Worm (Caenorhabditis elegans): ENCODE measurements around the gene W02B8.1.
A peak's percentile ranks its signal among the peaks of the same experiment; 100 is the strongest.

Gene W02B8.1

ce11 chrII:13877994-13878393 is 23.9 kb downstream of the W02B8.1 start:
- TF ChIP-seq tab-1 (GFP tag; IDR thresholded peaks at IDR 0.05) (no peak), klf-2 (GFP tag; conservative IDR thresholded peaks at IDR 0.05) (no peak), ztf-29 (GFP tag; IDR thresholded peaks at IDR 0.05) (no peak), flt-1 (GFP tag; IDR thresholded peaks at IDR 0.05) (no peak)

DNA sequence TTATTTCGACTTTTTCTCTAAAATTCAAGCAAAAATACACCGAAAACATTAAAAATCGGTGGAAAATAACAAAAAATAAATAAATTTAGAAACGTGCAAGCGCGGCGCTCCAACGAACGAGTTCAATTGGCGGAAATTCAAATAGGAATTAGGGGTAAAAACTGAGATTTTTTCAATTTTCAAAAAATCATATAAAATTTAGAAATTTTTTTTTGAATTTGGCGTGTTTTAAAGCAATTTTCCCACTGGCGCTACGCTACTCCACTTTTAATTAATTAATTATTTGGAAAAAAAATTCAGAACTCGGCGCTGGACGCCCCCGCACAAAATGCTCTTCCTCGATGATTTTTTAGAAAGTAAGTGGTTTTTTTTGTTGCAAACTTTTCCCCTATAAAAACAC is 26.2 kb downstream of the W02B8.1 start, which contains the start of gene ing-3:
TSS of gene ing-3 (plus strand) at position 301 of the 400 bp plus-strand sequence.
- TF ChIP-seq tab-1 (GFP tag; IDR thresholded peaks at IDR 0.05) (no peak), T22C8.4 (GFP tag; IDR thresholded peaks at IDR 0.05) (no peak), ztf-23 (GFP tag; IDR thresholded peaks at IDR 0.05) (no peak), flt-1 (GFP tag; IDR thresholded peaks at IDR 0.05) (no peak), cog-1 (tag; optimal IDR thresholded peaks at IDR 0.05) (no peak), klf-2 (GFP tag; conservative IDR thresholded peaks at IDR 0.05) (no peak), ztf-29 (GFP tag; IDR thresholded peaks at IDR 0.05) (no peak), ref-1 (GFP tag; conservative IDR thresholded peaks at IDR 0.05) (no peak), med-1 (GFP tag; optimal IDR thresholded peaks at IDR 0.05; ENCODE audit: insufficient read depth) (no peak)

DNA sequence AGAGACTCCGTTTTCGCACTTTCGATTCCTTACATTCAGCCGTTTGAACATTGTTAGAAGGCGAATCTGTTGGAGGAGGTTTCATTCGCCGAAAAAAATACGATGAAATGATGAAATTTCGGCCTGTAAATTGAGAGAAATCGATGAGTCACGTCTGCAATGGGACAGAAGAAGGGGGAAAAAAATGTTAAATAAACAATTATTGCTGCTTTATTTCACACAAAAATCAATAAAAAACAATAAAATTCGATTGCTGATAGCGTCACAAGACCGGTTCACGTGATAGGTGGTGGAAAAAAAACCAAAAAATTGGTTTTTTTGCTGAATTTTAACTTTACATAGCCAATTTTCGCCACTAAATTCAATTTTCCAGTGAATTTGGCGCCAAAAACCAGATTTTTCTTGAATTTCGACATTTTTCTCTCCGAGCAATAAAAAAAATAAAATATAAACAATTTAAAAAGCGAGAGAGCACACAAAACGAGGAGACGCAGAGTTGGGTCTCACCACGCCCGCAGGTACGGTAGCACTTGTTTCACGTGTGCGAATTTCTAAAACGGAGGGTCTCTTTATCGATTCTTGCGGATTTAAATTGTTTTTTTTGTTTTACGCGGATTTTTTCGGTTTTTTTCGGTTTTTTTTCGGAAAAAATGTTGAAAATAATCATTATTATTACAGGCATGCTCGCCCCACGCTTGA is 29.6 kb downstream of the W02B8.1 start, which contains the start of the genes cup-14 and ndub-8:
TSS of gene cup-14 (minus strand) at position 51 of the 699 bp plus-strand sequence.
TSS of gene ndub-8 (plus strand) at position 679 of the 699 bp plus-strand sequence.
- TF ChIP-seq cog-1 (tag; optimal IDR thresholded peaks at IDR 0.05) (no peak), tab-1 (GFP tag; IDR thresholded peaks at IDR 0.05) (no peak), ztf-23 (GFP tag; IDR thresholded peaks at IDR 0.05) (no peak), T22C8.4 (GFP tag; IDR thresholded peaks at IDR 0.05) (peak; percentile 56; the same call in 1 of the 2 replicates), klf-2 (GFP tag; conservative IDR thresholded peaks at IDR 0.05) (no peak), ref-1 (GFP tag; conservative IDR thresholded peaks at IDR 0.05) (no peak), flt-1 (GFP tag; IDR thresholded peaks at IDR 0.05) (no peak)

ce11 chrII:13862453-13862852 is 39.5 kb downstream of the W02B8.1 start:
- TF ChIP-seq ztf-23 (GFP tag; IDR thresholded peaks at IDR 0.05) (no peak), cog-1 (tag; optimal IDR thresholded peaks at IDR 0.05) (no peak), T22C8.4 (GFP tag; IDR thresholded peaks at IDR 0.05) (no peak), ref-1 (GFP tag; conservative IDR thresholded peaks at IDR 0.05) (no peak), tab-1 (GFP tag; IDR thresholded peaks at IDR 0.05) (no peak), klf-2 (GFP tag; conservative IDR thresholded peaks at IDR 0.05) (no peak), ztf-29 (GFP tag; IDR thresholded peaks at IDR 0.05) (no peak), flt-1 (GFP tag; IDR thresholded peaks at IDR 0.05) (no peak), med-1 (GFP tag; optimal IDR thresholded peaks at IDR 0.05; ENCODE audit: insufficient read depth) (no peak)

- TF ChIP-seq tab-1 (GFP tag; IDR thresholded peaks at IDR 0.05): no peak
- TF ChIP-seq T22C8.4 (GFP tag; IDR thresholded peaks at IDR 0.05): no peak
- no peak for TF ChIP-seq ztf-23 (GFP tag; IDR thresholded peaks at IDR 0.05)
- TF ChIP-seq med-1 (GFP tag; optimal IDR thresholded peaks at IDR 0.05; ENCODE audit: insufficient read depth): no peak
- no peak for TF ChIP-seq cog-1 (tag; optimal IDR thresholded peaks at IDR 0.05)
- TF ChIP-seq flt-1 (GFP tag; IDR thresholded peaks at IDR 0.05): no peak
- no peak for TF ChIP-seq ztf-29 (GFP tag; IDR thresholded peaks at IDR 0.05)
- TF ChIP-seq klf-2 (GFP tag; conservative IDR thresholded peaks at IDR 0.05): no peak
- TF ChIP-seq ref-1 (GFP tag; conservative IDR thresholded peaks at IDR 0.05): no peak
Observed at ce11 chrII:13860900-13861299, 41.0 kb downstream of the W02B8.1 start.

- no peak for TF ChIP-seq klf-2 (GFP tag; conservative IDR thresholded peaks at IDR 0.05)
- no peak for TF ChIP-seq ref-1 (GFP tag; conservative IDR thresholded peaks at IDR 0.05)
- no peak for TF ChIP-seq ztf-29 (GFP tag; IDR thresholded peaks at IDR 0.05)
- no peak for TF ChIP-seq ztf-23 (GFP tag; IDR thresholded peaks at IDR 0.05)
- TF ChIP-seq tab-1 (GFP tag; IDR thresholded peaks at IDR 0.05): no peak
- TF ChIP-seq cog-1 (tag; optimal IDR thresholded peaks at IDR 0.05): no peak
- no peak for TF ChIP-seq flt-1 (GFP tag; IDR thresholded peaks at IDR 0.05)
- TF ChIP-seq med-1 (GFP tag; optimal IDR thresholded peaks at IDR 0.05; ENCODE audit: insufficient read depth): no peak
- TF ChIP-seq T22C8.4 (GFP tag; IDR thresholded peaks at IDR 0.05): no peak
Observed at ce11 chrII:13859847-13860246, 42.1 kb downstream of the W02B8.1 start.

- TF ChIP-seq ztf-23 (GFP tag; IDR thresholded peaks at IDR 0.05): no peak
- no peak for TF ChIP-seq ztf-29 (GFP tag; IDR thresholded peaks at IDR 0.05)
- TF ChIP-seq ref-1 (GFP tag; conservative IDR thresholded peaks at IDR 0.05): no peak
- no peak for TF ChIP-seq flt-1 (GFP tag; IDR thresholded peaks at IDR 0.05)
- no peak for TF ChIP-seq med-1 (GFP tag; optimal IDR thresholded peaks at IDR 0.05; ENCODE audit: insufficient read depth)
- no peak for TF ChIP-seq klf-2 (GFP tag; conservative IDR thresholded peaks at IDR 0.05)
- no peak for TF ChIP-seq T22C8.4 (GFP tag; IDR thresholded peaks at IDR 0.05)
- no peak for TF ChIP-seq tab-1 (GFP tag; IDR thresholded peaks at IDR 0.05)
- TF ChIP-seq cog-1 (tag; optimal IDR thresholded peaks at IDR 0.05): no peak
Observed at ce11 chrII:13858352-13858751, 43.6 kb downstream of the W02B8.1 start.

- TF ChIP-seq ref-1 (GFP tag; conservative IDR thresholded peaks at IDR 0.05): no peak
- no peak for TF ChIP-seq T22C8.4 (GFP tag; IDR thresholded peaks at IDR 0.05)
- no peak for TF ChIP-seq med-1 (GFP tag; optimal IDR thresholded peaks at IDR 0.05; ENCODE audit: insufficient read depth)
- TF ChIP-seq ztf-29 (GFP tag; IDR thresholded peaks at IDR 0.05): no peak
- no peak for TF ChIP-seq flt-1 (GFP tag; IDR thresholded peaks at IDR 0.05)
- TF ChIP-seq ztf-23 (GFP tag; IDR thresholded peaks at IDR 0.05): no peak
- TF ChIP-seq cog-1 (tag; optimal IDR thresholded peaks at IDR 0.05): no peak
- TF ChIP-seq tab-1 (GFP tag; IDR thresholded peaks at IDR 0.05): no peak
- TF ChIP-seq klf-2 (GFP tag; conservative IDR thresholded peaks at IDR 0.05): no peak
Observed at ce11 chrII:13855352-13855751, 46.6 kb downstream of the W02B8.1 start.

DNA sequence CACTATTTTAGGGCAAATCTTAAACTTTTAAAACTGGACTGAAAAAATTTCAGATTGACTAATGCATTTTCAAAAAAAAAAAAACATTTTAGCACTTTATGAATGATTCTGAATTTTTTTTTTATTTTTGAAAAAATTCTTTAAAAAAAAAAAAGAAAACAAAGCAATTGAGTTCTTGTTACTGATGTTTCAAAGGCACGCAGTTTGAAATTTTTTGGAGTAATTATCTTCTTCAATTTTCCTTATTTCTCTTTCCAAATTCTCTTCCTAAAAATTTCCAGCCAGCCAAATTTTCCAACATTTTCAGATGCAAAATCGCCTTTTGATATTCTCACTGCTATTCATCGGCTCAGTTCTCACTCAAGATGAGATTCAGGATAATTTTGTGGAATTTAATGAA is 49.9 kb downstream of the W02B8.1 start, which contains the start of gene F08G2.8:
TSS of gene F08G2.8 (plus strand) at position 301 of the 400 bp plus-strand sequence.
- TF ChIP-seq cog-1 (tag; optimal IDR thresholded peaks at IDR 0.05): no peak
- no peak for TF ChIP-seq tab-1 (GFP tag; IDR thresholded peaks at IDR 0.05)
- TF ChIP-seq klf-2 (GFP tag; conservative IDR thresholded peaks at IDR 0.05): no peak
- TF ChIP-seq med-1 (GFP tag; optimal IDR thresholded peaks at IDR 0.05; ENCODE audit: insufficient read depth): no peak
- no peak for TF ChIP-seq ztf-23 (GFP tag; IDR thresholded peaks at IDR 0.05)
- TF ChIP-seq ztf-29 (GFP tag; IDR thresholded peaks at IDR 0.05): no peak
- TF ChIP-seq flt-1 (GFP tag; IDR thresholded peaks at IDR 0.05): no peak
- TF ChIP-seq ref-1 (GFP tag; conservative IDR thresholded peaks at IDR 0.05): no peak
- TF ChIP-seq T22C8.4 (GFP tag; IDR thresholded peaks at IDR 0.05): no peak

Data from whole organism, midembryonic.